Worm (Caenorhabditis elegans) whole organism, early embryonic: ENCODE data around the gene ceh-76.

Experiments used
- F13C5.2 ChIP-seq: sonication (generic microtip); optimal IDR thresholded peaks from 2 replicates; lab custom pipeline; 2017; ENCODE audit warnings: mild to moderate bottlenecking, missing genetic modification characterization, inconsistent platforms, missing compliant biosample characterization
- aly-1 ChIP-seq: sonication (generic microtip); optimal IDR thresholded peaks from 2 replicates; lab custom pipeline; 2016; ENCODE audit warnings: missing genetic modification characterization, missing compliant biosample characterization
- ama-1 ChIP-seq: fragments of 150-350 bp; optimal IDR thresholded peaks from 2 replicates; lab custom pipeline; 2014
- ceh-13 ChIP-seq: fragments of 200-800 bp; sonication (Bioruptor generic); optimal IDR thresholded peaks from 2 replicates; lab custom pipeline; 2018; ENCODE audit warnings: mild to moderate bottlenecking, missing genetic modification characterization, missing compliant biosample characterization
- ets-7 ChIP-seq: sonication (generic microtip); optimal IDR thresholded peaks from 2 replicates; lab custom pipeline; 2016; ENCODE audit warnings: missing genotype, missing genetic modification characterization, missing compliant biosample characterization
- hnd-1 ChIP-seq: sonication (generic microtip); optimal IDR thresholded peaks from 2 replicates; lab custom pipeline; 2016; ENCODE audit warnings: missing genetic modification characterization, missing compliant biosample characterization
- scrt-1 ChIP-seq: fragments of 200-800 bp; sonication (Bioruptor generic); IDR thresholded peaks from 2 replicates; pipeline ENCODE4 v1.3.6; 2022; ENCODE audit warnings: missing genetic modification characterization, missing compliant biosample characterization
- sea-1 ChIP-seq: fragments of 200-800 bp; sonication (Bioruptor generic); conservative IDR thresholded peaks from 2 replicates; pipeline ENCODE4 v1.3.6; 2022; ENCODE audit warnings: missing genetic modification characterization, missing compliant biosample characterization
- tra-4 ChIP-seq: sonication (generic microtip); optimal IDR thresholded peaks from 2 replicates; lab custom pipeline; 2017; ENCODE audit warnings: missing genetic modification characterization, missing compliant biosample characterization

ce11 chrV:8017924-8018323 lies 23.5 kb upstream of the ceh-76 start:
- TF ChIP-seq ama-1 (lab: Kevin White, UChicago): no peak
- no peak for TF ChIP-seq tra-4 (tag; lab: Kevin White, UChicago)
- TF ChIP-seq ceh-13 (GFP tag; lab: Kevin White, UChicago): no peak
- TF ChIP-seq aly-1 (tag; lab: Kevin White, UChicago): no peak
- TF ChIP-seq sea-1: no peak
- no peak for TF ChIP-seq ets-7
- TF ChIP-seq F13C5.2 (tag; lab: Kevin White, UChicago): no peak
- TF ChIP-seq hnd-1 (tag; lab: Kevin White, UChicago): no peak
- TF ChIP-seq scrt-1 (GFP tag; lab: Robert Waterston, UW): no peak
